Worm (Caenorhabditis elegans): ENCODE results near the gene scl-23.
A peak's percentile ranks its signal among the peaks of the same experiment; 100 is the strongest.

The scl-23 gene

DNA sequence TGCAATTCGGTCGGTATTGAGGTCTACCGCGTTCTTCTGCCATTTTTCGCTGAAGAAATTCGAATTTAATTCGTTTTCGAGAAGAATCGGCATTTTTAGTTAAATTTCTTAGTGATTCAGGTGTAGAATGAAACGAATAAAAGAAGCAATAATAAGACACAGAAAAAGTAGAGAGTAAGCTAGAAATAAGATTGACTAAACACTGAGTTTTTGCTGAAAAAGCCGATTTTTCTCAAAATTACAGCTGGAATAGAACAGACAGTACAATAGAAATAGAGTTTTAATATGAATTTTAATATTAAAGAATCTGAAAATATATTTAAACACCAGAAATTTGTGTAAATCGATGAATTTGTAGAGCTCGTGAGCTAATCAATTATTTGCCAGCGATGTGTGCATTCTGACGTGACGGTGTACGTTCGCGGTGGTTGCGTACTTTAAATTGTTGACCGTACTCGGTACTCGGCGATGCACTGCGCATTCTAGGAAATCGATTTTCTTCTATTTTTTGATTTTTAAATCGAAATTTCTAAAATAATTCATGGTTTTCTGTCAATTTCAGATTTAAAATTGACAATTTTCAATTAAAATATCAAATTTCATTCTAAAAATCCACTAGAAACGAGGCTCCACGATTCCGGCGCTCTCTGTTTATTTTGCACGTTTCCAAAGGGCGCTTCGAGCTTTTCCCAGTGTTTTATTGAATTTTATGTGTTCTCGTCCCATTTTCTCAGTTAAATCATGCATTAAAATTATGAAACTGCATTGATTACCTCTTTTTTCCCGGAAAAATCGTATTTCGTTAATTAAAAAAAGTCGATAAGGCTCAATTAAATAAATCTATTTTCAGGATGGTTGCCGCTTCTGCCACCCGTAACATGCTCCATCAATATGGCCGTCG is 36.2 kb upstream of the scl-23 start, which contains the start of the genes grld-1 and cox-6C (continued):
- peak; percentile 41 for TF ChIP-seq nhr-77 (tag; optimal IDR thresholded peaks at IDR 0.05)
- TF ChIP-seq aly-2 (tag; optimal IDR thresholded peaks at IDR 0.05) = peak; percentile 26
- TF ChIP-seq nhr-71 (tag; optimal IDR thresholded peaks at IDR 0.05) = peak; percentile 85
- no peak for TF ChIP-seq tlp-1 (tag; optimal IDR thresholded peaks at IDR 0.05)
- TF ChIP-seq sptf-1 (tag; optimal IDR thresholded peaks at IDR 0.05) = no peak
- TF ChIP-seq pqm-1 (tag; optimal IDR thresholded peaks at IDR 0.05) = no peak
- TF ChIP-seq hlh-17 (GFP tag; optimal IDR thresholded peaks at IDR 0.05; ENCODE audit: borderline replicate concordance) = no peak
- peak; percentile 60 for TF ChIP-seq C16A3.4 (tag; optimal IDR thresholded peaks at IDR 0.05)
- TF ChIP-seq ztf-11 (tag; optimal IDR thresholded peaks at IDR 0.05) = peak in 1 of 2 experiments; percentile 6
- no peak for TF ChIP-seq sox-4 (tag; optimal IDR thresholded peaks at IDR 0.05)
- no peak for TF ChIP-seq nhr-237 (tag; optimal IDR thresholded peaks at IDR 0.05)
- no peak for TF ChIP-seq fos-1 (tag; optimal IDR thresholded peaks at IDR 0.05)
- peak; percentile 73 for TF ChIP-seq swsn-7 (tag; optimal IDR thresholded peaks at IDR 0.05)
- TF ChIP-seq C04F5.9 (tag; optimal IDR thresholded peaks at IDR 0.05) = no peak
- no peak for TF ChIP-seq nhr-76 (tag; optimal IDR thresholded peaks at IDR 0.05)
- peak; percentile 66 to 71 for TF ChIP-seq lin-35 (GFP tag; optimal IDR thresholded peaks at IDR 0.05)
- TF ChIP-seq vab-15 (tag; optimal IDR thresholded peaks at IDR 0.05) = no peak
- TF ChIP-seq nhr-12 (tag; optimal IDR thresholded peaks at IDR 0.05) = no peak
- peak; percentile 16 for TF ChIP-seq lin-15B (tag; optimal IDR thresholded peaks at IDR 0.05)
- no peak for TF ChIP-seq unc-30 (tag; optimal IDR thresholded peaks at IDR 0.05)
- TF ChIP-seq F16B12.6 (tag; optimal IDR thresholded peaks at IDR 0.05) = peak; percentile 86
- TF ChIP-seq ceh-63 (GFP tag; optimal IDR thresholded peaks at IDR 0.05) = no peak
- TF ChIP-seq lir-3 (tag; optimal IDR thresholded peaks at IDR 0.05; ENCODE audit: poor library complexity) = no peak
- peak; percentile 46 for TF ChIP-seq nhr-90 (tag; optimal IDR thresholded peaks at IDR 0.05; ENCODE audit: poor library complexity)
- TF ChIP-seq elt-3 (tag; optimal IDR thresholded peaks at IDR 0.05) = no peak
- no peak for TF ChIP-seq alr-1 (tag; optimal IDR thresholded peaks at IDR 0.05; ENCODE audit: borderline replicate concordance)
- TF ChIP-seq nhr-84 (tag; optimal IDR thresholded peaks at IDR 0.05) = no peak
- TF ChIP-seq jun-1 (tag; optimal IDR thresholded peaks at IDR 0.05) = peak; percentile 7
- peak; percentile 19 for TF ChIP-seq egl-13 (tag; optimal IDR thresholded peaks at IDR 0.05)
- no peak for TF ChIP-seq egl-27 (tag; optimal IDR thresholded peaks at IDR 0.05)
- TF ChIP-seq mef-2 (tag; optimal IDR thresholded peaks at IDR 0.05) = no peak
- peak; percentile 64 for TF ChIP-seq dsc-1 (tag; optimal IDR thresholded peaks at IDR 0.05)
- no peak for TF ChIP-seq elt-2 (tag; optimal IDR thresholded peaks at IDR 0.05)
- no peak for TF ChIP-seq ceh-8 (GFP tag; optimal IDR thresholded peaks at IDR 0.05)
- TF ChIP-seq efl-1 (optimal IDR thresholded peaks at IDR 0.05) = peak; percentile 53 to 59
- peak; percentile 55 to 90 for TF ChIP-seq efl-1 (GFP tag; optimal IDR thresholded peaks at IDR 0.05 in 1 of 2)
- TF ChIP-seq fkh-8 (tag; optimal IDR thresholded peaks at IDR 0.05) = peak; percentile 76
- TF ChIP-seq sup-37 (GFP tag; optimal IDR thresholded peaks at IDR 0.05) = no peak
- no peak for TF ChIP-seq ztf-4 (tag; optimal IDR thresholded peaks at IDR 0.05)
- no peak for TF ChIP-seq hlh-4 (tag; optimal IDR thresholded peaks at IDR 0.05)
- TF ChIP-seq dpl-1 (GFP tag; optimal IDR thresholded peaks at IDR 0.05) = peak; percentile 46 to 70 (median 54)
- no peak for TF ChIP-seq fkh-10 (GFP tag; optimal IDR thresholded peaks at IDR 0.05)
- TF ChIP-seq ces-1 (GFP tag; optimal IDR thresholded peaks at IDR 0.05) = no peak
- TF ChIP-seq lin-13 (GFP tag; optimal IDR thresholded peaks at IDR 0.05) = peak; percentile 58
- no peak for TF ChIP-seq pax-3 (tag; optimal IDR thresholded peaks at IDR 0.05)
- TF ChIP-seq snu-23 (GFP tag; optimal IDR thresholded peaks at IDR 0.05) = peak; percentile 83
- TF ChIP-seq irx-1 (tag; optimal IDR thresholded peaks at IDR 0.05) = peak; percentile 48
- peak; percentile 75 for TF ChIP-seq unc-86 (tag; optimal IDR thresholded peaks at IDR 0.05)
- TF ChIP-seq tbx-2 (tag; optimal IDR thresholded peaks at IDR 0.05) = peak; percentile 67
- TF ChIP-seq mdl-1 (tag; optimal IDR thresholded peaks at IDR 0.05) = peak in 1 of 2 experiments; percentile 52
- TF ChIP-seq efl-3 (GFP tag; optimal IDR thresholded peaks at IDR 0.05) = no peak
